Fruit fly (Drosophila melanogaster) Kc167 (cell line): Measurements from ENCODE around the gene mu2.

Experiments used
- Sin3A ChIP-seq: fragments of >200 bp; optimal IDR thresholded peaks from 2 replicates; lab custom pipeline; 2018; ENCODE audit warnings: missing external identifiers
- psq ChIP-seq: fragments of >200 bp; optimal IDR thresholded peaks from 2 replicates; lab custom pipeline; 2017; ENCODE audit warnings: missing external identifiers
- ttk ChIP-seq: sonication (Bioruptor generic); optimal IDR thresholded peaks from 2 replicates; lab custom pipeline; 2017; ENCODE audit warnings: missing external identifiers

DNA sequence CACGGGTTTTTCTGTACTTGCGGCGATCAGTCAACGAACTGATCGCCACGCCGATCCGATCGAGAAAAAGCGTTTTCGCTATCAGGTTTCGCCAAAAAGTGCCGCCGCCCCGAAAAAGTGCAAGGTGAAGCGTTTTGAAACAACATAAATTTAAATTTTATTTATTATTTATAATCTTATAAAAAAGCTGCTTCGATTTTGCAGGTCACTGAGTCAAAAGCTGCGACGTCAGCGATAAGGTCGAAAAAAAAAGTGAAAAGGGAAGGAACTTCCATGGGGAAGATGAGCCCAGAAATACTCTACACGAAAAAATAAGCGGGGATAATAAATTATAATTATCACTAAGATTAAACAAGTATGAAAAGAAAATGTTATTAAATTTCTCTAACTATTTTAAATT lies 49.6 kb downstream of the mu2 start:
- TF ChIP-seq Sin3A (lab: Kevin White, UChicago) (no peak), psq (no peak), ttk (lab: Kevin White, UChicago) (no peak)
